Fruit fly (Drosophila melanogaster) whole organism, embryonic: Measurements from ENCODE around the gene Eip75B.

Experiments
- Antp ChIP-seq: fragments of 200-800 bp; sonication (Bioruptor generic); optimal IDR thresholded peaks from 3 replicates; lab custom pipeline; 2016; ENCODE audit warnings: missing biosample characterization, missing genetic modification characterization
- BEAF-32 ChIP-seq: fragments of 200-800 bp; sonication (Bioruptor generic); optimal IDR thresholded peaks from 3 replicates; lab custom pipeline; 2017; ENCODE audit warnings: missing biosample characterization, missing genetic modification characterization, mild to moderate bottlenecking, moderate library complexity, missing genetic modification reagents
- Blimp-1 ChIP-seq: fragments of 200-800 bp; sonication (Bioruptor generic); optimal IDR thresholded peaks from 3 replicates; lab custom pipeline; 2018; ENCODE audit warnings: missing biosample characterization, missing genetic modification characterization, mild to moderate bottlenecking, moderate library complexity, missing genetic modification reagents
- CG12299 ChIP-seq: fragments of 200-800 bp; sonication (Bioruptor generic); optimal IDR thresholded peaks from 2 replicates; lab custom pipeline; 2018; ENCODE audit warnings: missing biosample characterization, mild to moderate bottlenecking, missing genetic modification characterization
- CG13894 ChIP-seq: fragments of 200-800 bp; sonication (Bioruptor generic); optimal IDR thresholded peaks from 3 replicates; lab custom pipeline; 2018; ENCODE audit warnings: missing biosample characterization, mild to moderate bottlenecking, missing genetic modification characterization, moderate library complexity
- CG16779 ChIP-seq: fragments of 200-800 bp; sonication (Bioruptor generic); IDR thresholded peaks from 2 replicates; pipeline ENCODE4 v1.3.6; 2022; ENCODE audit warnings: missing biosample characterization, missing genetic modification characterization
- CG18599 ChIP-seq: fragments of 200-800 bp; sonication (Bioruptor generic); optimal IDR thresholded peaks from 3 replicates; lab custom pipeline; 2017; ENCODE audit warnings: missing biosample characterization, missing genetic modification characterization, mild to moderate bottlenecking, moderate library complexity, missing genetic modification reagents
- CG34422 ChIP-seq: fragments of 200-800 bp; sonication (Bioruptor generic); IDR thresholded peaks from 3 replicates; pipeline ENCODE4 v1.3.6; 2022; ENCODE audit warnings: missing biosample characterization, missing genetic modification characterization
- CG3995 ChIP-seq: fragments of 200-800 bp; sonication (Bioruptor generic); optimal IDR thresholded peaks from 3 replicates; lab custom pipeline; 2016; ENCODE audit warnings: missing biosample characterization, missing genetic modification characterization
- CG42726 ChIP-seq: fragments of 200-800 bp; sonication (Bioruptor generic); IDR thresholded peaks from 2 replicates; pipeline ENCODE4 v1.3.6; 2022; ENCODE audit warnings: missing biosample characterization, missing genetic modification characterization; ENCODE audit not compliant: partially characterized antibody
- CG6272 ChIP-seq: fragments of 200-800 bp; sonication (Bioruptor generic); IDR thresholded peaks from 2 replicates; pipeline ENCODE4 v1.3.6; 2022; ENCODE audit warnings: missing biosample characterization, missing genetic modification characterization
- CG6791 ChIP-seq: fragments of 200-800 bp; sonication (Bioruptor generic); IDR thresholded peaks from 3 replicates; pipeline ENCODE4 v1.3.6; 2022; ENCODE audit warnings: missing biosample characterization, missing genetic modification characterization; ENCODE audit not compliant: partially characterized antibody
- CG7372 ChIP-seq: fragments of 200-800 bp; sonication (Bioruptor generic); IDR thresholded peaks from 2 replicates; pipeline ENCODE4 v1.3.6; 2022; ENCODE audit warnings: missing biosample characterization, missing genetic modification characterization
- CG8924 ChIP-seq: fragments of 200-800 bp; optimal IDR thresholded peaks from 3 replicates; lab custom pipeline; 2019; ENCODE audit warnings: missing biosample characterization, mild to moderate bottlenecking, missing genetic modification characterization, moderate library complexity
- CG9932 ChIP-seq: fragments of 200-800 bp; sonication (Bioruptor generic); IDR thresholded peaks from 2 replicates; pipeline ENCODE4 v1.3.6; 2022; ENCODE audit warnings: missing biosample characterization, missing genetic modification characterization
- CoRest ChIP-seq: fragments of 200-800 bp; sonication (Bioruptor generic); optimal IDR thresholded peaks from 3 replicates; lab custom pipeline; 2018; ENCODE audit warnings: missing biosample characterization, mild to moderate bottlenecking, missing genetic modification characterization, moderate library complexity
- Deaf1 ChIP-seq: fragments of 200-800 bp; optimal IDR thresholded peaks from 3 replicates; lab custom pipeline; 2019; ENCODE audit warnings: missing biosample characterization, mild to moderate bottlenecking, missing genetic modification characterization, moderate library complexity
- Dip3 ChIP-seq: fragments of 200-800 bp; sonication (Bioruptor generic); optimal IDR thresholded peaks from 3 replicates; lab custom pipeline; 2016; ENCODE audit warnings: missing biosample characterization, missing genetic modification characterization
- Drgx ChIP-seq: fragments of 200-800 bp; sonication (Bioruptor generic); IDR thresholded peaks from 2 replicates; pipeline ENCODE4 v1.3.6; 2022; ENCODE audit warnings: missing biosample characterization, missing genetic modification characterization
- HLHmδ ChIP-seq: fragments of 200-800 bp; sonication (Bioruptor generic); optimal IDR thresholded peaks from 2 replicates; lab custom pipeline; 2018; ENCODE audit warnings: missing biosample characterization, mild to moderate bottlenecking, missing genetic modification characterization, moderate library complexity
- Jarid2 ChIP-seq: fragments of 200-800 bp; sonication (Bioruptor generic); optimal IDR thresholded peaks from 3 replicates; lab custom pipeline; 2017; ENCODE audit warnings: mild to moderate bottlenecking, missing biosample characterization, missing genetic modification reagents, missing genetic modification characterization
- Med ChIP-seq: fragments of 200-800 bp; sonication (Bioruptor generic); peaks from one replicate; lab custom pipeline; 2016; ENCODE audit warnings: missing biosample characterization, missing genetic modification characterization, mild to moderate bottlenecking, inconsistent platforms, moderate library complexity
- Opbp ChIP-seq: fragments of 200-800 bp; sonication (Bioruptor generic); IDR thresholded peaks from 3 replicates; pipeline ENCODE4 v1.3.6; 2022; ENCODE audit warnings: missing biosample characterization, missing genetic modification characterization; ENCODE audit not compliant: partially characterized antibody
- Sry-δ ChIP-seq: fragments of 200-800 bp; sonication (Bioruptor generic); optimal IDR thresholded peaks from 2 replicates; lab custom pipeline; 2016; ENCODE audit warnings: missing biosample characterization, missing genetic modification characterization
- Trl ChIP-seq, 3 experiments: fragments of >200 bp in 2 of 3; fragments of 200-800 bp in 1 of 3; sonication (Bioruptor generic) in 1 of 3; optimal IDR thresholded peaks; 2 replicates in 1 of 3; 3 replicates in 2 of 3; lab custom pipeline; 2016 to 2017; ENCODE audit warnings: missing biosample characterization in 1 of 3, missing genetic modification characterization in 1 of 3
- Xrp1 ChIP-seq: fragments of 200-800 bp; sonication (Bioruptor generic); IDR thresholded peaks from 2 replicates; pipeline ENCODE4 v1.3.6; 2022; ENCODE audit warnings: missing biosample characterization, missing genetic modification characterization
- amos ChIP-seq: fragments of 200-800 bp; sonication (Bioruptor generic); IDR thresholded peaks from 2 replicates; pipeline ENCODE4 v1.3.6; 2022; ENCODE audit warnings: missing biosample characterization, missing genetic modification characterization; ENCODE audit not compliant: partially characterized antibody
- az2 ChIP-seq: fragments of 200-800 bp; sonication (Bioruptor generic); optimal IDR thresholded peaks from 3 replicates; lab custom pipeline; 2016; ENCODE audit warnings: missing biosample characterization, missing genetic modification characterization
- bsh ChIP-seq, 2 experiments: fragments of 200-800 bp; sonication (Bioruptor generic); optimal IDR thresholded peaks; 2 replicates each; lab custom pipeline; 2017 to 2018; ENCODE audit warnings: mild to moderate bottlenecking in 2 of 2, missing biosample characterization in 2 of 2, missing genetic modification characterization in 2 of 2, moderate library complexity in 1 of 2
- crc ChIP-seq: fragments of 200-800 bp; sonication (Bioruptor generic); optimal IDR thresholded peaks from 2 replicates; lab custom pipeline; 2016; ENCODE audit warnings: missing biosample characterization, missing genetic modification characterization
- ewg ChIP-seq: fragments of 200-800 bp; sonication (Bioruptor generic); optimal IDR thresholded peaks from 3 replicates; lab custom pipeline; 2017; ENCODE audit warnings: mild to moderate bottlenecking, missing biosample characterization, missing genetic modification reagents, missing genetic modification characterization
- fd3F ChIP-seq: fragments of 200-800 bp; sonication (Bioruptor generic); optimal IDR thresholded peaks from 2 replicates; lab custom pipeline; 2018; ENCODE audit warnings: missing biosample characterization, mild to moderate bottlenecking, missing genetic modification characterization, moderate library complexity
- ftz-f1 ChIP-seq: fragments of 200-800 bp; sonication (Bioruptor generic); optimal IDR thresholded peaks from 2 replicates; lab custom pipeline; 2016; ENCODE audit warnings: missing biosample characterization, missing genetic modification characterization
- hb ChIP-seq: fragments of 200-800 bp; sonication (Bioruptor generic); IDR thresholded peaks from 3 replicates; pipeline ENCODE4 v1.3.6; 2022; ENCODE audit warnings: missing biosample characterization, missing genetic modification characterization; ENCODE audit not compliant: partially characterized antibody
- ken ChIP-seq: fragments of 200-800 bp; sonication (Bioruptor generic); IDR thresholded peaks from 3 replicates; pipeline ENCODE4 v1.3.6; 2022; ENCODE audit warnings: missing biosample characterization, missing genetic modification characterization
- lbe ChIP-seq: fragments of 200-800 bp; sonication (Bioruptor generic); optimal IDR thresholded peaks from 2 replicates; lab custom pipeline; 2016; ENCODE audit warnings: missing biosample characterization, mild to moderate bottlenecking, missing genetic modification characterization
- nom ChIP-seq: fragments of 200-800 bp; sonication (Bioruptor generic); optimal IDR thresholded peaks from 2 replicates; lab custom pipeline; 2017; ENCODE audit warnings: missing biosample characterization, missing genetic modification characterization, mild to moderate bottlenecking, moderate library complexity, missing genetic modification reagents
- onecut ChIP-seq: fragments of 200-800 bp; sonication (Bioruptor generic); IDR thresholded peaks from 2 replicates; pipeline ENCODE4 v1.3.6; 2022; ENCODE audit warnings: missing biosample characterization, missing genetic modification characterization
- phol ChIP-seq: fragments of 200-800 bp; sonication (Bioruptor generic); optimal IDR thresholded peaks from 3 replicates; lab custom pipeline; 2018; ENCODE audit warnings: missing biosample characterization, mild to moderate bottlenecking, missing genetic modification characterization, moderate library complexity
- pzg ChIP-seq: fragments of 200-800 bp; sonication (Bioruptor generic); optimal IDR thresholded peaks from 3 replicates; lab custom pipeline; 2018; ENCODE audit warnings: missing biosample characterization, mild to moderate bottlenecking, missing genetic modification characterization, moderate library complexity
- ranshi ChIP-seq: fragments of 200-800 bp; sonication (Bioruptor generic); IDR thresholded peaks from 2 replicates; pipeline ENCODE4 v1.3.6; 2022; ENCODE audit warnings: missing biosample characterization, missing genetic modification characterization
- seq ChIP-seq: fragments of 200-800 bp; sonication (Bioruptor generic); IDR thresholded peaks from 2 replicates; pipeline ENCODE4 v1.3.6; 2022; ENCODE audit warnings: missing biosample characterization, missing genetic modification characterization
- sna ChIP-seq: fragments of 200-800 bp; sonication (Bioruptor generic); IDR thresholded peaks from 2 replicates; pipeline ENCODE4 v1.3.6; 2022; ENCODE audit warnings: missing biosample characterization, missing genetic modification characterization; ENCODE audit not compliant: partially characterized antibody
- ssp ChIP-seq: fragments of 200-800 bp; sonication (Bioruptor generic); IDR thresholded peaks from 2 replicates; pipeline ENCODE4 v1.3.6; 2022; ENCODE audit warnings: missing biosample characterization, missing genetic modification characterization
- tio ChIP-seq: fragments of 200-800 bp; sonication (Bioruptor generic); optimal IDR thresholded peaks from 2 replicates; lab custom pipeline; 2017; ENCODE audit warnings: missing biosample characterization, missing genetic modification characterization, inconsistent platforms
- tll ChIP-seq, 2 experiments: fragments of 200-800 bp in 1 of 2; fragments of >200 bp in 1 of 2; sonication (Bioruptor generic) in 1 of 2; optimal IDR thresholded peaks; 2 replicates each; lab custom pipeline; 2017 to 2019; ENCODE audit warnings: missing biosample characterization in 2 of 2, missing genetic modification characterization in 2 of 2, mild to moderate bottlenecking in 1 of 2, moderate library complexity in 1 of 2

Eip75B gene

DNA sequence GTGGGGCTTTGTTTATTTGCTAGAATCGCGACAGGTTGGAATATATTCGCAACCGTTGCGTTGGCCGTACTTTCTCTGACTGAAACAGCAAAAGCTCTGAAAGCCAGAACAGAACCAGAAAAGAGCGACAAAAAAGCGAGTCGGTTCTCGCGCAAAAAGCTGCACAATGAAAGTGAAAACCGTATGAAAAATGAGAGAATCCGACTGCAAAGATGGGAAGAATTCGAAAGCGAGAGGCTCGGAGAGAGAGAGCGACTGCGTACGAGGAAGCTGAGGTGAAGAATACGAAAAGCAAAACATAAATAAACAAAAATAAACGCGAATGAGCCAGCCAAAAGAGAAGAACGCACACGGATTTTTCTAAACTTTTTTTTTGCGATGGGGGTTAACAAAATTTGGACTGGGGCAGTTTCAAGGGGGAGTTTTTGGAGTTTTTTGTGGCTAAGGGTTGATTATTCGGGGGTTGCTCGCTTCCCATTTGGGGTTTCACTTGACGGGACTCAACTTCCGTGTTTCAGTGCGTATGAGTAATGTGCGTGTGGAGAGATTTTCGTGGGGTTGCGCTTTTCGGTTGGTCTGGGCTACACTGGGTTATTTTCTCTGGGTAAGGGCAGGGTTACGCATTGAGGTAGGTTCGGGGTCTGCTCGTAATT, 2.7 kb downstream of the Eip75B start:
- TF ChIP-seq ssp (GFP tag; lab: Robert Waterston, UW) (no peak), onecut (GFP tag; lab: Robert Waterston, UW) (no peak), phol (tag; lab: Kevin White, UChicago) (no peak), bsh (GFP tag; optimal IDR thresholded peaks at IDR 0.05; lab: Kevin White, UChicago) (peak in 1 of 2 experiments; percentile 37), Trl (optimal IDR thresholded peaks at IDR 0.05; lab: Kevin White, UChicago) (peak; percentile 20 to 86), Trl (GFP tag; optimal IDR thresholded peaks at IDR 0.05; lab: Kevin White, UChicago) (no peak), CG13894 (tag; lab: Kevin White, UChicago) (peak; percentile 60), ranshi (GFP tag; lab: Robert Waterston, UW) (no peak), Antp (GFP tag; lab: Kevin White, UChicago) (no peak), ken (GFP tag; lab: Robert Waterston, UW) (no peak), nom (GFP tag; lab: Kevin White, UChicago) (peak; percentile 62), Dip3 (GFP tag; lab: Kevin White, UChicago) (peak; percentile 52), CG34422 (no peak), CG8924 (no peak), lbe (peak; percentile 39), ewg (GFP tag; lab: Kevin White, UChicago) (peak; percentile 19), sna (no peak), Drgx (peak; percentile 21), CG7372 (no peak), crc (GFP tag; lab: Kevin White, UChicago) (no peak), CG6791 (GFP tag; lab: Robert Waterston, UW) (no peak), CG6272 (GFP tag; lab: Robert Waterston, UW) (no peak), Jarid2 (GFP tag; lab: Kevin White, UChicago) (peak; percentile 9), fd3F (GFP tag; lab: Kevin White, UChicago) (no peak), CoRest (tag; lab: Kevin White, UChicago) (no peak), CG12299 (tag; lab: Kevin White, UChicago) (no peak), Blimp-1 (GFP tag; lab: Kevin White, UChicago) (peak; percentile 47), HLHmδ (GFP tag; lab: Kevin White, UChicago) (no peak), tio (GFP tag; lab: Kevin White, UChicago) (no peak), tll (GFP tag; optimal IDR thresholded peaks at IDR 0.05; lab: Kevin White, UChicago) (no peak), Xrp1 (no peak), pzg (GFP tag; lab: Kevin White, UChicago) (no peak), CG3995 (GFP tag; lab: Kevin White, UChicago) (no peak), CG9932 (no peak), seq (GFP tag; lab: Robert Waterston, UW) (peak; percentile 47; the same call in 1 of the 2 replicates), Deaf1 (tag; lab: Kevin White, UChicago) (peak; percentile 11), Sry-δ (GFP tag; lab: Kevin White, UChicago) (no peak)

DNA sequence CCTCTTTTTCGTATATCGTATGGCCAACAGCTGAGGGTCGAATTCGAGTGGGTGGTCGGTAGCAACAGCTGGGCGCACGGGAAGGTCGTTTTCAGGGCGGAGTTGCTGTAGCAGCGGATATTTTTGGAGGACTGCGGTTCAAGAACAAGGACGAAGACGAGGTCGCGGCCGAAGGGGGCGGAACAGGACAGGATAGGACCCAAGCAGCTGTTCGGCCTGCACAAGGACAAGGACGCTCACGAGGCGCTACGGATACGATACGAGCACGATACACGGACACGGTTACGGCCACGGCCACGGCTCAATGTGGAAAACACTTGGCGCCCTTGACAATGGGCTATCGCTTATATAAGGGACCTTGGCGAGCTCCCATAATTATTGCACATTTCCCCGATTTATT, 3.3 kb downstream of the Eip75B start:
- TF ChIP-seq BEAF-32 (GFP tag; lab: Kevin White, UChicago) (peak; percentile 8), amos (GFP tag; lab: Robert Waterston, UW) (peak; percentile 33; the same call in 1 of the 2 replicates), az2 (GFP tag; lab: Kevin White, UChicago) (no peak), ftz-f1 (peak; percentile 73), Opbp (GFP tag; lab: Robert Waterston, UW) (no peak), CG16779 (GFP tag; lab: Robert Waterston, UW) (peak; percentile 66), hb (GFP tag; lab: Robert Waterston, UW) (0 out of 3 replicates have a peak, but pooled peaks have one; percentile 45), Med (GFP tag; lab: Kevin White, UChicago) (peak; percentile 39), CG42726 (0 out of 2 replicates have a peak, but pooled peaks have one; percentile 33), CG18599 (no peak)
